Fruit fly (Drosophila melanogaster) whole organism, embryonic: Measurements from ENCODE around the gene gukh.

ENCODE experiments used
- Adf1 ChIP-seq: fragments of 200-800 bp; sonication (Bioruptor generic); IDR thresholded peaks from 2 replicates; pipeline ENCODE4 v1.3.6; 2022; ENCODE audit warnings: missing biosample characterization, missing genetic modification characterization
- Bgb ChIP-seq: fragments of 200-800 bp; sonication (Bioruptor generic); IDR thresholded peaks from 2 replicates; pipeline ENCODE4 v1.3.6; 2022; ENCODE audit warnings: missing biosample characterization, missing genetic modification characterization; ENCODE audit not compliant: partially characterized antibody
- CG12071 ChIP-seq: fragments of 200-800 bp; sonication (Bioruptor generic); optimal IDR thresholded peaks from 3 replicates; lab custom pipeline; 2018; ENCODE audit warnings: missing biosample characterization, mild to moderate bottlenecking, missing genetic modification characterization
- CG13624 ChIP-seq: fragments of 200-800 bp; sonication (Bioruptor generic); optimal IDR thresholded peaks from 2 replicates; lab custom pipeline; 2016; ENCODE audit warnings: missing biosample characterization, missing genetic modification characterization
- CG13894 ChIP-seq: fragments of 200-800 bp; sonication (Bioruptor generic); optimal IDR thresholded peaks from 3 replicates; lab custom pipeline; 2018; ENCODE audit warnings: missing biosample characterization, mild to moderate bottlenecking, missing genetic modification characterization, moderate library complexity
- CG15479 ChIP-seq: fragments of 200-800 bp; sonication (Bioruptor generic); optimal IDR thresholded peaks from 3 replicates; lab custom pipeline; 2019; ENCODE audit warnings: missing biosample characterization, mild to moderate bottlenecking, missing genetic modification characterization, moderate library complexity
- CG16863 ChIP-seq: fragments of 200-800 bp; sonication (Bioruptor generic); optimal IDR thresholded peaks from 3 replicates; lab custom pipeline; 2016; ENCODE audit warnings: missing biosample characterization, missing genetic modification characterization
- CG17186 ChIP-seq: fragments of 200-800 bp; sonication (Bioruptor generic); optimal IDR thresholded peaks from 3 replicates; lab custom pipeline; 2017; ENCODE audit warnings: missing biosample characterization, missing genetic modification reagents, missing genetic modification characterization
- CG17359 ChIP-seq: fragments of 200-800 bp; sonication (Bioruptor generic); optimal IDR thresholded peaks from 3 replicates; lab custom pipeline; 2018; ENCODE audit warnings: missing biosample characterization, mild to moderate bottlenecking, missing genetic modification characterization, moderate library complexity
- CG18011 ChIP-seq: fragments of 200-800 bp; sonication (Bioruptor generic); optimal IDR thresholded peaks from 2 replicates; lab custom pipeline; 2017; ENCODE audit warnings: missing biosample characterization, missing genetic modification characterization, mild to moderate bottlenecking, moderate library complexity, missing genotype
- CG2120 ChIP-seq: fragments of 200-800 bp; sonication (Bioruptor generic); optimal IDR thresholded peaks from 3 replicates; lab custom pipeline; 2016; ENCODE audit warnings: missing biosample characterization, missing genetic modification characterization
- CG30403 ChIP-seq: fragments of 200-800 bp; sonication (Bioruptor generic); optimal IDR thresholded peaks from 3 replicates; lab custom pipeline; 2016; ENCODE audit warnings: missing biosample characterization, missing genetic modification characterization
- CG30431 ChIP-seq: fragments of 200-800 bp; sonication (Bioruptor generic); optimal IDR thresholded peaks from 2 replicates; lab custom pipeline; 2017; ENCODE audit warnings: missing biosample characterization, missing genetic modification characterization
- CG33557 ChIP-seq: fragments of 200-800 bp; sonication (Bioruptor generic); optimal IDR thresholded peaks from 2 replicates; lab custom pipeline; 2019; ENCODE audit warnings: missing biosample characterization, mild to moderate bottlenecking, missing genetic modification characterization, moderate library complexity
- CG42726 ChIP-seq: fragments of 200-800 bp; sonication (Bioruptor generic); IDR thresholded peaks from 2 replicates; pipeline ENCODE4 v1.3.6; 2022; ENCODE audit warnings: missing biosample characterization, missing genetic modification characterization; ENCODE audit not compliant: partially characterized antibody
- CG6175 ChIP-seq: fragments of 200-800 bp; sonication (Bioruptor generic); IDR thresholded peaks from 3 replicates; pipeline ENCODE4 v1.3.6; 2022; ENCODE audit warnings: missing biosample characterization, missing genetic modification characterization
- CG6813 ChIP-seq: fragments of 200-800 bp; sonication (Bioruptor generic); optimal IDR thresholded peaks from 2 replicates; lab custom pipeline; 2017; ENCODE audit warnings: missing biosample characterization, missing genetic modification characterization, mild to moderate bottlenecking, moderate library complexity, missing genetic modification reagents
- CG7839 ChIP-seq: fragments of 200-800 bp; sonication (Bioruptor generic); optimal IDR thresholded peaks from 3 replicates; lab custom pipeline; 2018; ENCODE audit warnings: missing biosample characterization, mild to moderate bottlenecking, missing genetic modification characterization, moderate library complexity
- CG7963 ChIP-seq: fragments of 200-800 bp; sonication (Bioruptor generic); IDR thresholded peaks from 3 replicates; pipeline ENCODE4 v1.3.6; 2022; ENCODE audit warnings: missing biosample characterization, missing genetic modification characterization; ENCODE audit not compliant: partially characterized antibody
- CG9876 ChIP-seq: fragments of 200-800 bp; sonication (Bioruptor generic); optimal IDR thresholded peaks from 2 replicates; lab custom pipeline; 2016; ENCODE audit warnings: missing biosample characterization, missing genetic modification characterization
- Dad ChIP-seq: fragments of 200-800 bp; sonication (Bioruptor generic); optimal IDR thresholded peaks from 3 replicates; lab custom pipeline; 2016; ENCODE audit warnings: missing biosample characterization, missing genetic modification characterization
- E2f1 ChIP-seq: fragments of 200-800 bp; sonication (Bioruptor generic); IDR thresholded peaks from 2 replicates; pipeline ENCODE4 v1.3.6; 2022; ENCODE audit warnings: missing biosample characterization, missing genetic modification characterization
- HmgZ ChIP-seq: fragments of 200-800 bp; sonication (Bioruptor generic); optimal IDR thresholded peaks from 2 replicates; lab custom pipeline; 2018; ENCODE audit warnings: missing biosample characterization, mild to moderate bottlenecking, missing genetic modification characterization
- Hmx ChIP-seq: fragments of 200-800 bp; sonication (Bioruptor generic); optimal IDR thresholded peaks from 2 replicates; lab custom pipeline; 2016; ENCODE audit warnings: missing biosample characterization, missing genetic modification characterization
- Hr51 ChIP-seq, 2 experiments: fragments of 200-800 bp; sonication (Bioruptor generic); optimal IDR thresholded peaks; 2 replicates in 1 of 2; 3 replicates in 1 of 2; lab custom pipeline; 2016 to 2018; ENCODE audit warnings: missing biosample characterization in 2 of 2, missing genetic modification characterization in 2 of 2, mild to moderate bottlenecking in 1 of 2, moderate library complexity in 1 of 2
- Jarid2 ChIP-seq: fragments of 200-800 bp; sonication (Bioruptor generic); optimal IDR thresholded peaks from 3 replicates; lab custom pipeline; 2017; ENCODE audit warnings: mild to moderate bottlenecking, missing biosample characterization, missing genetic modification reagents, missing genetic modification characterization
- Myb ChIP-seq: fragments of 200-800 bp; sonication (Bioruptor generic); optimal IDR thresholded peaks from 2 replicates; lab custom pipeline; 2016; ENCODE audit warnings: missing biosample characterization, missing genetic modification characterization
- Nf-YB ChIP-seq: fragments of 200-800 bp; sonication (Bioruptor generic); optimal IDR thresholded peaks from 3 replicates; lab custom pipeline; 2019; ENCODE audit warnings: missing biosample characterization, mild to moderate bottlenecking, missing genetic modification characterization, moderate library complexity
- Pdp1 ChIP-seq, 2 experiments: fragments of 200-800 bp; sonication (Bioruptor generic); optimal IDR thresholded peaks; 3 replicates each; lab custom pipeline; 2016; ENCODE audit warnings: missing biosample characterization in 2 of 2, missing genetic modification characterization in 2 of 2, mild to moderate bottlenecking in 1 of 2, moderate library complexity in 1 of 2
- Ptx1 ChIP-seq: fragments of 200-800 bp; sonication (Bioruptor generic); IDR thresholded peaks from 2 replicates; pipeline ENCODE4 v1.3.6; 2022; ENCODE audit warnings: missing biosample characterization, missing genetic modification characterization
- YL-1 ChIP-seq: fragments of 200-800 bp; sonication (Bioruptor generic); optimal IDR thresholded peaks from 3 replicates; lab custom pipeline; 2017; ENCODE audit warnings: missing biosample characterization, mild to moderate bottlenecking, missing genetic modification characterization
- ab ChIP-seq: fragments of 200-800 bp; sonication (Bioruptor generic); optimal IDR thresholded peaks from 2 replicates; lab custom pipeline; 2016; ENCODE audit warnings: missing biosample characterization, missing genetic modification characterization
- bab2 ChIP-seq: fragments of 200-800 bp; sonication (Bioruptor generic); optimal IDR thresholded peaks from 2 replicates; lab custom pipeline; 2016; ENCODE audit warnings: missing biosample characterization, missing genetic modification characterization
- croc ChIP-seq: fragments of 200-800 bp; sonication (Bioruptor generic); conservative IDR thresholded peaks from 3 replicates; pipeline ENCODE4 v1.3.6; 2022; ENCODE audit warnings: missing biosample characterization, missing genetic modification characterization
- crp ChIP-seq, 2 experiments: fragments of 200-800 bp; sonication (Bioruptor generic); optimal IDR thresholded peaks; 2 replicates in 1 of 2; 3 replicates in 1 of 2; lab custom pipeline; 2017; ENCODE audit warnings: missing biosample characterization in 2 of 2, missing genetic modification characterization in 2 of 2, mild to moderate bottlenecking in 1 of 2, moderate library complexity in 1 of 2
- dpn ChIP-seq, 2 experiments: fragments of 200-800 bp; sonication (Bioruptor generic); optimal IDR thresholded peaks; 3 replicates each; lab custom pipeline; 2016; ENCODE audit warnings: missing biosample characterization in 2 of 2, missing genetic modification characterization in 2 of 2
- gro ChIP-seq: fragments of 200-800 bp; sonication (Bioruptor generic); optimal IDR thresholded peaks from 2 replicates; lab custom pipeline; 2016; ENCODE audit warnings: missing biosample characterization, missing genetic modification characterization
- gsb ChIP-seq: fragments of 200-800 bp; sonication (Bioruptor generic); IDR thresholded peaks from 2 replicates; pipeline ENCODE4 v1.3.6; 2022; ENCODE audit warnings: missing biosample characterization, missing genetic modification characterization
- jumu ChIP-seq: fragments of 200-800 bp; sonication (Bioruptor generic); optimal IDR thresholded peaks from 3 replicates; lab custom pipeline; 2016; ENCODE audit warnings: missing biosample characterization, missing genetic modification characterization
- kay ChIP-seq: fragments of 200-800 bp; sonication (Bioruptor generic); optimal IDR thresholded peaks from 2 replicates; lab custom pipeline; 2016; ENCODE audit warnings: missing biosample characterization, missing genetic modification characterization
- ken ChIP-seq: fragments of 200-800 bp; sonication (Bioruptor generic); IDR thresholded peaks from 3 replicates; pipeline ENCODE4 v1.3.6; 2022; ENCODE audit warnings: missing biosample characterization, missing genetic modification characterization
- klu ChIP-seq: fragments of 200-800 bp; sonication (Bioruptor generic); IDR thresholded peaks from 2 replicates; pipeline ENCODE4 v1.3.6; 2022; ENCODE audit warnings: missing biosample characterization, missing genetic modification characterization
- lilli ChIP-seq: fragments of 200-800 bp; sonication (Bioruptor generic); optimal IDR thresholded peaks from 3 replicates; lab custom pipeline; 2016; ENCODE audit warnings: missing biosample characterization, missing genetic modification characterization
- pan ChIP-seq, 4 experiments: fragments of >200 bp in 3 of 4; fragments of 200-800 bp in 1 of 4; sonication (Bioruptor generic) in 1 of 4; optimal IDR thresholded peaks in 3 of 4; IDR thresholded peaks in 1 of 4; 2 replicates each; pipeline versions ENCODE4 v1.3.6 to Lab custom; 2017 to 2022; ENCODE audit warnings: missing biosample characterization in 2 of 4, missing genetic modification characterization in 2 of 4, mixed read lengths in 1 of 4
- peb ChIP-seq: fragments of 200-800 bp; sonication (Bioruptor generic); IDR thresholded peaks from 2 replicates; pipeline ENCODE4 v1.3.6; 2022; ENCODE audit warnings: missing biosample characterization, missing genetic modification characterization
- slp2 ChIP-seq: fragments of 200-800 bp; sonication (Bioruptor generic); optimal IDR thresholded peaks from 2 replicates; lab custom pipeline; 2016; ENCODE audit warnings: missing biosample characterization, missing genetic modification characterization
- sna ChIP-seq: fragments of 200-800 bp; sonication (Bioruptor generic); IDR thresholded peaks from 2 replicates; pipeline ENCODE4 v1.3.6; 2022; ENCODE audit warnings: missing biosample characterization, missing genetic modification characterization; ENCODE audit not compliant: partially characterized antibody
- so ChIP-seq: fragments of 200-800 bp; sonication (Bioruptor generic); IDR thresholded peaks from 3 replicates; pipeline ENCODE4 v1.3.6; 2022; ENCODE audit warnings: missing biosample characterization, missing genetic modification characterization
- wdn ChIP-seq: fragments of 200-800 bp; sonication (Bioruptor generic); IDR thresholded peaks from 2 replicates; pipeline ENCODE4 v1.3.6; 2022; ENCODE audit warnings: missing biosample characterization, missing genetic modification characterization

The gukh gene

DNA sequence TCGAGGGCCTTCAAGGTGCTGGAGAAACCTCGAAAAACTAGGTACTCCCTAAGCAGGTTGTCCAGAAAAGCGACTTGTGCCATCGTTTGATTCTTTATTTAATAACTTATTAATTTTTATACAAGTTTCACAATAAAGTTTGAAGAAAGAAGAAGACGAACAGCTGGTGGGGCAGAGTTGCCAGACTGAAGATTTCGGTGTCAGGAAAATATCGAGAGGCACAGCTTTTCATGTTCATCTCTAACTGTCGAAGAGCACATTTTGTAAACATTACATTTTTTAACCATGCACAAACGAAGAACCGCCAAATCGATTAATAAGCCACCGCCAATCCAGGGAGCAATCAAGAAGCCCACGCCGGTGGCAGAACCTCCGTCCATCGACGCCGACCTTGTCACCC is 40.0 kb downstream of the gukh start, which contains the start of the genes CG6005 and CG14286 (continued):
- TF ChIP-seq CG13894 (tag; lab: Kevin White, UChicago): no peak
- no peak for TF ChIP-seq CG12071 (GFP tag; lab: Kevin White, UChicago)
- peak; percentile 66 for TF ChIP-seq Ptx1 (GFP tag; lab: Robert Waterston, UW)
- no peak for TF ChIP-seq ab
- no peak for TF ChIP-seq klu (GFP tag; lab: Robert Waterston, UW)
- peak; percentile 29 for TF ChIP-seq CG17186 (GFP tag; lab: Kevin White, UChicago)
- peak; percentile 69 for TF ChIP-seq bab2 (GFP tag; lab: Kevin White, UChicago)
- TF ChIP-seq jumu (GFP tag; lab: Kevin White, UChicago): peak; percentile 51
- peak; percentile 46 for TF ChIP-seq Myb (GFP tag; lab: Kevin White, UChicago)
- no peak for TF ChIP-seq kay (GFP tag; lab: Kevin White, UChicago)
- no peak for TF ChIP-seq CG6813 (GFP tag; lab: Kevin White, UChicago)
- TF ChIP-seq Hr51 (GFP tag; optimal IDR thresholded peaks at IDR 0.05; lab: Kevin White, UChicago): peak; percentile 19 to 72
- TF ChIP-seq dpn (GFP tag; optimal IDR thresholded peaks at IDR 0.05; lab: Kevin White, UChicago): peak; percentile 61 to 81
- peak; percentile 31 for TF ChIP-seq CG16863 (GFP tag; lab: Kevin White, UChicago)
- 0 out of 3 replicates have a peak, but pooled peaks have one; percentile 47 for TF ChIP-seq so (GFP tag; lab: Robert Waterston, UW)
- no peak for TF ChIP-seq Hmx (GFP tag; lab: Kevin White, UChicago)
- TF ChIP-seq CG15479 (GFP tag; lab: Kevin White, UChicago): no peak
- TF ChIP-seq Bgb (GFP tag; lab: Robert Waterston, UW): peak; percentile 85
- 0 out of 2 replicates have a peak, but pooled peaks have one; percentile 27 for TF ChIP-seq gsb (GFP tag; lab: Robert Waterston, UW)
- TF ChIP-seq E2f1: peak; percentile 53
- no peak for TF ChIP-seq Nf-YB (GFP tag; lab: Kevin White, UChicago)
- peak; percentile 88 for TF ChIP-seq CG2120 (GFP tag; lab: Kevin White, UChicago)
- peak; percentile 43; the same call in 1 of the 2 replicates for TF ChIP-seq CG42726
- TF ChIP-seq Dad: peak; percentile 64
- TF ChIP-seq sna (GFP tag; lab: Robert Waterston, UW): peak; percentile 69
- TF ChIP-seq Pdp1 (GFP tag; optimal IDR thresholded peaks at IDR 0.05; lab: Kevin White, UChicago): peak; percentile 32 to 66
- TF ChIP-seq CG33557 (GFP tag; lab: Kevin White, UChicago): peak; percentile 3
- TF ChIP-seq CG18011 (GFP tag; lab: Kevin White, UChicago): peak; percentile 40
- TF ChIP-seq CG13624 (GFP tag; lab: Kevin White, UChicago): peak; percentile 75
- peak; percentile 84 for TF ChIP-seq lilli (GFP tag; lab: Kevin White, UChicago)
- TF ChIP-seq ken (GFP tag; lab: Robert Waterston, UW): peak; percentile 58; the same call in 1 of the 3 replicates
- TF ChIP-seq gro (GFP tag; lab: Kevin White, UChicago): peak; percentile 69
- TF ChIP-seq CG6175 (GFP tag; lab: Robert Waterston, UW): peak; percentile 64; the same call in 2 of the 3 replicates
- peak; percentile 74 to 97 for TF ChIP-seq crp (GFP tag; optimal IDR thresholded peaks at IDR 0.05; lab: Kevin White, UChicago)
- no peak for TF ChIP-seq pan (optimal IDR thresholded peaks at IDR 0.05; lab: Kevin White, UChicago)
- peak in 1 of 2 experiments; percentile 75 for TF ChIP-seq pan (GFP tag; optimal IDR thresholded peaks at IDR 0.05 in 1 of 2, IDR thresholded peaks at IDR 0.05 in 1 of 2)
- TF ChIP-seq wdn (GFP tag; lab: Robert Waterston, UW): 0 out of 2 replicates have a peak, but pooled peaks have one; percentile 6
- peak; percentile 28; the same call in 1 of the 2 replicates for TF ChIP-seq Adf1
- TF ChIP-seq YL-1 (GFP tag; lab: Kevin White, UChicago): peak; percentile 80
- no peak for TF ChIP-seq Jarid2 (GFP tag; lab: Kevin White, UChicago)
- TF ChIP-seq peb (GFP tag; lab: Robert Waterston, UW): peak; percentile 39; the same call in 1 of the 2 replicates
- no peak for TF ChIP-seq CG7839
- TF ChIP-seq CG7963: peak; percentile 64; the same call in 1 of the 3 replicates
- no peak; the same call in 2 of the 3 replicates for TF ChIP-seq croc
- TF ChIP-seq CG17359 (tag; lab: Kevin White, UChicago): no peak
- TF ChIP-seq CG9876 (GFP tag; lab: Kevin White, UChicago): peak; percentile 2
- peak; percentile 19 for TF ChIP-seq slp2 (GFP tag; lab: Kevin White, UChicago)
- peak; percentile 80 for TF ChIP-seq HmgZ (tag; lab: Kevin White, UChicago)
- no peak for TF ChIP-seq CG30431 (GFP tag; lab: Kevin White, UChicago)
- TF ChIP-seq CG30403 (GFP tag; lab: Kevin White, UChicago): peak; percentile 67
